Worm (Caenorhabditis elegans): ENCODE results near the gene R04B3.2.

The R04B3.2 gene

DNA sequence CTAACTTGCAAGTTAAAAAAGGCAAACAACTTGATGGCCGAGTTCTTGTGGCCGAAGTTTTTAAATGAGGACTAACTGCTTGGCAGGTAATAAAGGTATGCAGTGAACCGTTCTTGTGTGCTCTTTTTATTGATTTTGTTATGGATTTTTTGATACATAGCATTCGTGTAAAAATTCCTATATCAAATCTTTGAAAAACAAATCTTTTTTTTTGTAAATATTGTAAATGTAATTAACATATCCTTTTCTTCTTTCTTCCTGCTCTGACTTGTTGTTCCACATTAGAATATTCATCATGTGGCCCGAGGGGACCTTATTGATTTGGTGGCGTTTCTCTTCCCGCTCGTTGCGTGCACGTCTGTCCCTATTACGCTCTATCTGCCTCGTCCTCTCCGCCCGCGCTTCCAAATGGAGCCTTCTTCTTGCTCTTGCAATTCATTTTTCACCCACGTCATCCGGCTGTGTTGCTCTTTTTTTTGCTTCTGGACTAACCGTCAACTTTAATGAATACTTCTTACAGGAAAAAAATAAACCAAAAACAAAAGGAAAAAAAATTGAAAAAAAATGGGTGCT is 15.1 kb upstream of the R04B3.2 start, which contains the start of gene hid-1 (continued):
- TF ChIP-seq ets-5 (GFP tag; IDR thresholded peaks at IDR 0.05) (no peak), mdl-1 (tag; optimal IDR thresholded peaks at IDR 0.05) (no peak), fkh-10 (GFP tag; optimal IDR thresholded peaks at IDR 0.05) (peak; percentile 11), nhr-237 (tag; optimal IDR thresholded peaks at IDR 0.05) (no peak), ceh-88 (GFP tag; IDR thresholded peaks at IDR 0.05) (no peak), C34B4.2 (tag; optimal IDR thresholded peaks at IDR 0.05) (no peak), hlh-4 (tag; optimal IDR thresholded peaks at IDR 0.05) (no peak), zag-1 (tag; optimal IDR thresholded peaks at IDR 0.05) (no peak), nhr-85 (tag) (peak; percentile 49), nhr-47 (tag; optimal IDR thresholded peaks at IDR 0.05) (peak; percentile 29), ces-1 (GFP tag; optimal IDR thresholded peaks at IDR 0.05) (peak; percentile 8), lin-39 (tag; optimal IDR thresholded peaks at IDR 0.05) (no peak), nhr-71 (tag; optimal IDR thresholded peaks at IDR 0.05) (peak; percentile 30), unc-86 (tag; optimal IDR thresholded peaks at IDR 0.05) (peak; percentile 51), ceh-8 (GFP tag; optimal IDR thresholded peaks at IDR 0.05) (no peak), nhr-84 (tag; optimal IDR thresholded peaks at IDR 0.05) (no peak), xbp-1 (tag; optimal IDR thresholded peaks at IDR 0.05) (peak; percentile 4), tbx-2 (tag; optimal IDR thresholded peaks at IDR 0.05) (peak; percentile 9), unc-62 (GFP tag; optimal IDR thresholded peaks at IDR 0.05) (no peak), pqm-1 (tag; optimal IDR thresholded peaks at IDR 0.05) (no peak), lir-3 (tag; optimal IDR thresholded peaks at IDR 0.05; ENCODE audit: poor library complexity) (no peak), Y116A8C.19 (tag; optimal IDR thresholded peaks at IDR 0.05; ENCODE audit: borderline replicate concordance) (no peak), lin-35 (GFP tag; optimal IDR thresholded peaks at IDR 0.05) (no peak), ceh-90 (tag; optimal IDR thresholded peaks at IDR 0.05) (no peak), swsn-7 (tag; optimal IDR thresholded peaks at IDR 0.05) (peak; percentile 13), dpl-1 (GFP tag; optimal IDR thresholded peaks at IDR 0.05) (no peak), alr-1 (tag; optimal IDR thresholded peaks at IDR 0.05; ENCODE audit: borderline replicate concordance) (no peak), ceh-63 (GFP tag; optimal IDR thresholded peaks at IDR 0.05) (no peak), fkh-4 (tag; optimal IDR thresholded peaks at IDR 0.05; ENCODE audit: borderline replicate concordance) (no peak), zip-4 (GFP tag; optimal IDR thresholded peaks at IDR 0.05) (no peak), pax-3 (tag; optimal IDR thresholded peaks at IDR 0.05) (no peak), egl-27 (tag; optimal IDR thresholded peaks at IDR 0.05) (no peak), vab-15 (tag; optimal IDR thresholded peaks at IDR 0.05) (no peak), lin-14 (GFP tag; optimal IDR thresholded peaks at IDR 0.05) (peak; percentile 83), mef-2 (tag; optimal IDR thresholded peaks at IDR 0.05) (no peak), egl-13 (tag; optimal IDR thresholded peaks at IDR 0.05) (peak; percentile 57), mab-9 (GFP tag; IDR thresholded peaks at IDR 0.05) (no peak), blmp-1 (tag; optimal IDR thresholded peaks at IDR 0.05) (no peak), fos-1 (tag; optimal IDR thresholded peaks at IDR 0.05) (no peak), nhr-90 (tag; optimal IDR thresholded peaks at IDR 0.05; ENCODE audit: poor library complexity) (no peak), jun-1 (tag; optimal IDR thresholded peaks at IDR 0.05) (no peak), hlh-17 (GFP tag; optimal IDR thresholded peaks at IDR 0.05; ENCODE audit: borderline replicate concordance) (no peak), efl-1 (optimal IDR thresholded peaks at IDR 0.05) (no peak), efl-1 (GFP tag; optimal IDR thresholded peaks at IDR 0.05 in 1 of 2) (no peak), sup-37 (GFP tag; optimal IDR thresholded peaks at IDR 0.05) (no peak), irx-1 (tag; optimal IDR thresholded peaks at IDR 0.05) (no peak), efl-3 (GFP tag; optimal IDR thresholded peaks at IDR 0.05) (no peak), nhr-11 (tag; optimal IDR thresholded peaks at IDR 0.05) (no peak), sox-4 (tag; optimal IDR thresholded peaks at IDR 0.05) (no peak), fkh-8 (tag; optimal IDR thresholded peaks at IDR 0.05) (no peak)
